Worm (Caenorhabditis elegans): ENCODE results near the gene snr-5.

DNA sequence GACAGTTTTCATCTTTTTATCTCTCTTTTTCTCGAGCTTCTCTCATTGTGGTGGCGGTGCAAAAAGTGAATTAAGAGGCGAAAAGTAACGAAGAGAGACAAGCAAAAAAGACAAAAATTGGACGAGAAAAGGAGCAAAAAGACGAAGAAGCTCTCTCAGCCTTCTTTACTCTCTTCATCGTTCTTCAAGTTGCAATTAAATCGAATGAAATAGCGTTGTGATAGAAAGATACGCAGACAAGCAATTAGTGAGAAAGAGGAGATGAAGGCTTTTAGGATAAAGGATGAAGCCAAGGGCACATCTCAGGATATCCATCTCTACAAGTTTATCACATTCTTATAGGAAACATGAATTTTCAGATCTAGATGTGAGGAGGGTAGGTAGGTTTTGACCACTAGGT is 13.7 kb upstream of the snr-5 start:
- TF ChIP-seq rnt-1 (tag; optimal IDR thresholded peaks at IDR 0.05) (no peak), sox-2 (GFP tag; IDR thresholded peaks at IDR 0.05) (no peak), dve-1 (tag; optimal IDR thresholded peaks at IDR 0.05) (no peak), pqm-1 (tag; optimal IDR thresholded peaks at IDR 0.05) (no peak), ahr-1 (tag; optimal IDR thresholded peaks at IDR 0.05) (no peak)
